Worm (Caenorhabditis elegans) whole organism, L2 larva: ENCODE measurements around the gene E02H4.7.

Experiments used
- C34F6.9 ChIP-seq: fragments of 150-350 bp; optimal IDR thresholded peaks from 2 replicates; lab custom pipeline; 2014; ENCODE audit warnings: missing biosample characterization, missing genetic modification characterization
- F13H6.1 ChIP-seq: sonication (generic microtip); optimal IDR thresholded peaks from 2 replicates; lab custom pipeline; 2016; ENCODE audit warnings: missing genetic modification characterization, missing compliant biosample characterization
- R02D3.7 ChIP-seq: fragments of 150-350 bp; optimal IDR thresholded peaks from 2 replicates; lab custom pipeline; 2014; ENCODE audit warnings: missing biosample characterization, missing genetic modification characterization
- Y55F3AM.14 ChIP-seq: fragments of 200-800 bp; sonication (Bioruptor generic); optimal IDR thresholded peaks from 2 replicates; lab custom pipeline; 2018; ENCODE audit warnings: mild to moderate bottlenecking, missing genetic modification characterization, missing compliant biosample characterization
- ZK546.5 ChIP-seq: sonication (generic microtip); optimal IDR thresholded peaks from 2 replicates; lab custom pipeline; 2017; ENCODE audit warnings: missing biosample characterization, missing genetic modification characterization
- alr-1 ChIP-seq: fragments of 150-350 bp; optimal IDR thresholded peaks from 2 replicates; lab custom pipeline; 2014; ENCODE audit warnings: missing biosample characterization, missing genetic modification characterization
- aly-2 ChIP-seq: fragments of 150-350 bp; optimal IDR thresholded peaks from 2 replicates; lab custom pipeline; 2014; ENCODE audit warnings: missing biosample characterization, missing genetic modification characterization
- ama-1 ChIP-seq: fragments of 150-350 bp; optimal IDR thresholded peaks from 2 replicates; lab custom pipeline; 2018; ENCODE audit warnings: inconsistent platforms
- blmp-1 ChIP-seq: sonication (generic microtip); optimal IDR thresholded peaks from 2 replicates; lab custom pipeline; 2017; ENCODE audit warnings: missing genetic modification characterization, mild to moderate bottlenecking, missing compliant biosample characterization, antibody characterized with exemption, moderate library complexity; ENCODE audit not compliant: insufficient read depth
- ceh-82 ChIP-seq: fragments of 150-350 bp; optimal IDR thresholded peaks from 2 replicates; lab custom pipeline; 2014; ENCODE audit warnings: missing biosample characterization, missing genetic modification characterization
- crh-2 ChIP-seq: sonication (generic microtip); optimal IDR thresholded peaks from 2 replicates; lab custom pipeline; 2017; ENCODE audit warnings: missing biosample characterization, missing genetic modification characterization
- dmd-4 ChIP-seq: sonication (generic microtip); optimal IDR thresholded peaks from 2 replicates; lab custom pipeline; 2017; ENCODE audit warnings: missing biosample characterization, missing genetic modification characterization
- egl-27 ChIP-seq: sonication (generic microtip); optimal IDR thresholded peaks from 3 replicates; lab custom pipeline; 2017; ENCODE audit warnings: missing biosample characterization, missing genetic modification reagents, missing genetic modification characterization
- elt-1 ChIP-seq: fragments of 150-350 bp; optimal IDR thresholded peaks from 2 replicates; lab custom pipeline; 2014; ENCODE audit warnings: missing biosample characterization, missing genetic modification characterization
- fos-1 ChIP-seq: fragments of 150-350 bp; optimal IDR thresholded peaks from 2 replicates; lab custom pipeline; 2014; ENCODE audit warnings: missing biosample characterization, missing genetic modification characterization
- gmeb-1 ChIP-seq: fragments of 150-350 bp; optimal IDR thresholded peaks from 2 replicates; lab custom pipeline; 2014; ENCODE audit warnings: missing biosample characterization, missing genetic modification characterization
- lin-11 ChIP-seq: fragments of 150-350 bp; sonication (generic microtip); optimal IDR thresholded peaks from 2 replicates; lab custom pipeline; 2014; ENCODE audit warnings: missing biosample characterization, missing genetic modification characterization, inconsistent platforms, mixed read lengths
- lin-13 ChIP-seq: fragments of 150-350 bp; optimal IDR thresholded peaks from 2 replicates; lab custom pipeline; 2014; ENCODE audit warnings: missing biosample characterization, missing genetic modification reagents, missing genetic modification characterization
- lin-39 ChIP-seq: fragments of 150-350 bp; optimal IDR thresholded peaks from 2 replicates; lab custom pipeline; 2014; ENCODE audit warnings: missing biosample characterization, missing genetic modification reagents, missing genetic modification characterization
- lsy-2 ChIP-seq, 2 experiments: fragments of 150-350 bp in 1 of 2; sonication (generic microtip) in 1 of 2; optimal IDR thresholded peaks; 2 replicates each; lab custom pipeline; 2014 to 2017; ENCODE audit warnings: missing biosample characterization in 2 of 2, missing genetic modification characterization in 2 of 2
- mbf-1 ChIP-seq: sonication (generic microtip); optimal IDR thresholded peaks from 2 replicates; lab custom pipeline; 2017; ENCODE audit warnings: missing biosample characterization, missing genetic modification characterization
- nhr-10 ChIP-seq: sonication (generic microtip); optimal IDR thresholded peaks from 2 replicates; lab custom pipeline; 2017; ENCODE audit warnings: missing biosample characterization, missing genetic modification characterization
- nhr-12 ChIP-seq: fragments of 150-350 bp; optimal IDR thresholded peaks from 2 replicates; lab custom pipeline; 2014; ENCODE audit warnings: missing biosample characterization, missing genetic modification characterization
- nhr-129 ChIP-seq: fragments of 150-350 bp; optimal IDR thresholded peaks from 2 replicates; lab custom pipeline; 2014; ENCODE audit warnings: missing biosample characterization, missing genetic modification characterization
- nhr-21 ChIP-seq: fragments of 150-350 bp; optimal IDR thresholded peaks from 2 replicates; lab custom pipeline; 2014; ENCODE audit warnings: missing biosample characterization, missing genetic modification characterization
- nhr-23 ChIP-seq: fragments of 150-350 bp; optimal IDR thresholded peaks from 2 replicates; lab custom pipeline; 2014; ENCODE audit warnings: missing biosample characterization, missing genetic modification reagents, missing genetic modification characterization
- nhr-237 ChIP-seq: fragments of 150-350 bp; optimal IDR thresholded peaks from 2 replicates; lab custom pipeline; 2014; ENCODE audit warnings: missing biosample characterization, missing genetic modification characterization
- nhr-25 ChIP-seq: fragments of 150-350 bp; sonication (generic microtip); optimal IDR thresholded peaks from 3 replicates; lab custom pipeline; 2014; ENCODE audit warnings: missing biosample characterization, missing genetic modification characterization
- nhr-77 ChIP-seq: fragments of 150-350 bp; optimal IDR thresholded peaks from 2 replicates; lab custom pipeline; 2014; ENCODE audit warnings: missing biosample characterization, missing genetic modification characterization
- peb-1 ChIP-seq: fragments of 150-350 bp; optimal IDR thresholded peaks from 2 replicates; lab custom pipeline; 2014; ENCODE audit warnings: missing biosample characterization, missing genetic modification characterization
- sem-4 ChIP-seq: fragments of 150-350 bp; optimal IDR thresholded peaks from 2 replicates; lab custom pipeline; 2014; ENCODE audit warnings: missing biosample characterization, missing genetic modification reagents, missing genetic modification characterization
- skn-1 ChIP-seq: sonication (generic microtip); optimal IDR thresholded peaks from 2 replicates; lab custom pipeline; 2017; ENCODE audit warnings: missing biosample characterization, missing genetic modification characterization
- sma-9 ChIP-seq, 2 experiments: fragments of 150-350 bp in 1 of 2; sonication (generic microtip) in 1 of 2; optimal IDR thresholded peaks; 2 replicates each; lab custom pipeline; 2014 to 2016; ENCODE audit warnings: missing genetic modification characterization in 2 of 2, mild to moderate bottlenecking in 1 of 2, missing biosample characterization in 1 of 2, missing compliant biosample characterization in 1 of 2, missing genetic modification reagents in 1 of 2, moderate library complexity in 1 of 2
- snpc-4 ChIP-seq: fragments of 150-350 bp; optimal IDR thresholded peaks from 2 replicates; lab custom pipeline; 2014; ENCODE audit warnings: missing biosample characterization, missing genetic modification characterization
- unc-39 ChIP-seq: fragments of 150-350 bp; optimal IDR thresholded peaks from 2 replicates; lab custom pipeline; 2014; ENCODE audit warnings: missing biosample characterization, missing genetic modification characterization
- unc-55 ChIP-seq: fragments of 150-350 bp; sonication (generic microtip); optimal IDR thresholded peaks from 3 replicates; lab custom pipeline; 2014; ENCODE audit warnings: missing biosample characterization, missing genetic modification reagents, missing genetic modification characterization
- unc-62 ChIP-seq: fragments of 150-350 bp; optimal IDR thresholded peaks from 2 replicates; lab custom pipeline; 2014; ENCODE audit warnings: missing biosample characterization, missing genetic modification reagents, missing genetic modification characterization
- zag-1 ChIP-seq: fragments of 150-350 bp; optimal IDR thresholded peaks from 2 replicates; lab custom pipeline; 2014; ENCODE audit warnings: missing biosample characterization, missing genetic modification characterization
- ztf-1 ChIP-seq: fragments of 200-800 bp; sonication (Bioruptor generic); conservative IDR thresholded peaks from 2 replicates; pipeline ENCODE4 v1.3.6; 2022; ENCODE audit warnings: missing genetic modification characterization, missing compliant biosample characterization
- ztf-11 ChIP-seq: sonication (generic microtip); optimal IDR thresholded peaks from 2 replicates; lab custom pipeline; 2017; ENCODE audit warnings: missing biosample characterization, missing genetic modification characterization
- ztf-4 ChIP-seq: fragments of 150-350 bp; optimal IDR thresholded peaks from 2 replicates; lab custom pipeline; 2014; ENCODE audit warnings: missing biosample characterization, missing genetic modification characterization

The E02H4.7 gene

DNA sequence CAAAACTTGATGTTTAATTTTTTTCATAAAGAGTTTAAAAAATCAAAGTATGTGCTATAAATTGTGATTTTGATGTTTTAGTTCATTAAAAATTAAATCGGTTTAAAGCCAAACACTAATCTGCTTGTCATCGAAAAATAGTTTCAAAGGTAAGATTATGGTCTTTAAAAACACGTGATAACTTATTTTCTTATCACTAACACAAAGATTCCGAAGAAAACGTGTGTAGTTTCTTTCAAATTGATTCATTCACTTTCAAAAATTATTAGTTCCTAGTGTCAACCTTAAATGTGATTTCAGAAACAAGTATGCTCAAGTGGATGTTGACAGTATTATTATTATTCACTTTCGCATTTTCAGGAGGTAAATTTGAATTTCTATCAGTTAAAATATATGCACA is at the start of gene E02H4.7:
E02H4.7 (plus strand) TSS at position 301 of the 400 bp plus-strand sequence.
- no peak for TF ChIP-seq unc-39 (tag; lab: Kevin White, UChicago)
- no peak for TF ChIP-seq C34F6.9 (tag; lab: Kevin White, UChicago)
- TF ChIP-seq unc-62 = no peak
- TF ChIP-seq unc-55 = no peak
- TF ChIP-seq, all 48 proteins: peak for 0

DNA sequence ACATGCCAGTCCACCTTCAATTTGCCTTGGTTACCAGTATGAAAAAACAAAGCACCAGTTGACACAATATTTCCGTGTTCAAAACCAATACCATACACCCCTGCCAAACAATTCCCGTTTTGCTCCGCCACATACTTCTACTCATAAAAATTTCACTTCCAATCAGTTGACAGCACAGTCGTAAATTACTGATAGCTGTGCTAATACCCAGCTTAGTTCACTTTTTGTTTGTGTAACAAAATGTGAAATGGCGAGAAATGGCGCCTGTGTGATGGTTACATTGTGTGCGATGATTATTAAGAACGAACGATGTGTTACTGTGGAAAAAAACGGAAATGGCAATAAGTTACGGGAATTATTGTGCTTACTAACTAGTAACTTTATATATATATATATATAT is 49.8 kb upstream of the E02H4.7 start:
- TF ChIP-seq fos-1 (peak; percentile 67), snpc-4 (no peak)
- TF ChIP-seq, all 48 proteins: peak for 1

DNA sequence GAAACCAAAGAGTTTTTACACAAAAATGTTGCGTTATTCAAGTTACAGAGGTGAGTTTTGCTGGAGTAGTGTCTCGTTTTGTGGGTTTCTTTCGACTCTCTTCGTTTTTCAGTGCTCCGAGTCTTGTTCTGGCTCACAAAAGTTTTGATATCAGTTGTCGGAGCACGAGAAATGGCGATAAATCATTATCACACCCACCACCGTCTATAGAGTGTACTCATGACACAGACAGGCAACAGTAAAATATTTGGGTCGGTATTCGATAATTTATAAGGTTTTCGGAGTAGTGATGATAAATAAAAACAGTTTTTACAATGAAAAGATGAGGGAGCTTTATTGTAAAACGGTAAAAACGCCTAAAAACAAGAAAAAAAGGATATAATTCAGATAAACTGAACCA is 48.1 kb upstream of the E02H4.7 start, which contains the start of gene ceh-37:
ceh-37 (minus strand) TSS at position 59 of the 400 bp plus-strand sequence.
- TF ChIP-seq unc-62 (no peak), lsy-2 (tag; optimal IDR thresholded peaks at IDR 0.05; lab: Kevin White, UChicago) (no peak), egl-27 (tag; lab: Kevin White, UChicago) (no peak), crh-2 (tag; lab: Kevin White, UChicago) (peak; percentile 37), fos-1 (peak; percentile 60), F13H6.1 (no peak)
- TF ChIP-seq, all 48 proteins: peak for 2

DNA sequence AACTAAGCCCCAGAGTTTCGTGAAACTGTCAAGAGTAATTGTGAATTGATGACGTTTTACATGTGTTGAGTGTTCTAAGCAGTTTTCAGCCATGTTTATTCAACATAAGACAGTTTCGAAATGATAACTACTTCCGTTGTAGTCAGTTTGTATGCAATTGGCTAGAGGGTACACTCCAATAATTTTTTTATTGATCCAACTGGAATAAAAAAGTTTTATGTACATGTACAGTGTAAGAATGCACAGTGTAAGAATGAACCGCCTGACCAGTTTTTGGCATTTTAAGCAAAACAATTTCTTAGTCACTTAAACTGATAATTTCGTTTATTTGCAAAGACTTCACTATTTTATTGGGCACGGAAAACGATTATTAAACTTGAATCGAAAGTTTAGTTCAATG is 42.8 kb upstream of the E02H4.7 start:
- TF ChIP-seq fos-1 (peak; percentile 17), nhr-10 (tag; lab: Kevin White, UChicago) (no peak)

DNA sequence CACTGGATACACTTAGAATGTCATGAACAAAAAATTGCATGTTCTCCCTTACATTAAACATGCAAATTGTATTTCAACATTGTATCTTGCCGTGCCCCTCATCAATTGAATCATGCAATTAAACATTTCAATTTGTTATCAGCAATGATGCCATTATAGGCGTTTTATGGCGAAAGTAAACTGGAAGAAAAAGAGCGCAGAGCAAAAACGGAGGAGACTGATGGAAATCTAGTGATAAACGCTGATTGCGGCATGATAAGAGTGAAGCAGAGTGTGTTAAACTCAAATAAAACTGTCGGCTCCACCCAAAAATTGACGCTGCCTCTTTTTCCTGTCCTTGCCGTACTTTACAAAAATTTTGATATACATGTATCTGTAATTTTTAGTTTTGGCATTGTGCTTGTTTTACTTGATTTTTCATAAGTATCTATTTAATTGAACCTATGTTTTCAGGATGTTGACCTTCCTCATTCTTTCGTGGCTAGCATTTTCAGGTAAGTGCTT is 41.5 kb upstream of the E02H4.7 start, which contains the start of gene K06G5.1:
K06G5.1 (plus strand) TSS at position 454 of the 504 bp plus-strand sequence.
- TF ChIP-seq lin-13 (GFP tag; lab: Kevin White, UChicago) = no peak
- TF ChIP-seq nhr-25 (tag; lab: Kevin White, UChicago) = no peak
- TF ChIP-seq peb-1 (tag; lab: Kevin White, UChicago) = no peak
- TF ChIP-seq sem-4 = no peak
- no peak for TF ChIP-seq nhr-237 (tag; lab: Kevin White, UChicago)
- TF ChIP-seq alr-1 = no peak
- TF ChIP-seq sma-9 (GFP tag; optimal IDR thresholded peaks at IDR 0.05; lab: Kevin White, UChicago) = peak; percentile 60
- TF ChIP-seq sma-9 (tag; optimal IDR thresholded peaks at IDR 0.05; lab: Kevin White, UChicago) = no peak
- no peak for TF ChIP-seq snpc-4
- no peak for TF ChIP-seq nhr-21 (tag; lab: Kevin White, UChicago)
- TF ChIP-seq ztf-1 (GFP tag; lab: Robert Waterston, UW) = no peak
- TF ChIP-seq ceh-82 = no peak
- no peak for TF ChIP-seq zag-1 (tag; lab: Kevin White, UChicago)
- no peak for TF ChIP-seq unc-39 (tag; lab: Kevin White, UChicago)
- TF ChIP-seq skn-1 (tag; lab: Kevin White, UChicago) = peak; percentile 25
- peak; percentile 35 for TF ChIP-seq gmeb-1 (tag; lab: Kevin White, UChicago)
- no peak for TF ChIP-seq R02D3.7 (tag; lab: Kevin White, UChicago)
- TF ChIP-seq crh-2 (tag; lab: Kevin White, UChicago) = peak; percentile 71
- TF ChIP-seq fos-1 = peak; percentile 99
- no peak for TF ChIP-seq lsy-2 (tag; optimal IDR thresholded peaks at IDR 0.05; lab: Kevin White, UChicago)
- no peak for TF ChIP-seq Y55F3AM.14
- no peak for TF ChIP-seq nhr-23 (tag; lab: Kevin White, UChicago)
- no peak for TF ChIP-seq dmd-4
- no peak for TF ChIP-seq ztf-4 (tag; lab: Kevin White, UChicago)
- no peak for TF ChIP-seq nhr-129 (tag; lab: Kevin White, UChicago)
- TF ChIP-seq lin-11 (tag; lab: Kevin White, UChicago) = no peak
- no peak for TF ChIP-seq mbf-1 (tag; lab: Kevin White, UChicago)
- TF ChIP-seq aly-2 (tag; lab: Kevin White, UChicago) = no peak
- TF ChIP-seq F13H6.1 = peak; percentile 21

DNA sequence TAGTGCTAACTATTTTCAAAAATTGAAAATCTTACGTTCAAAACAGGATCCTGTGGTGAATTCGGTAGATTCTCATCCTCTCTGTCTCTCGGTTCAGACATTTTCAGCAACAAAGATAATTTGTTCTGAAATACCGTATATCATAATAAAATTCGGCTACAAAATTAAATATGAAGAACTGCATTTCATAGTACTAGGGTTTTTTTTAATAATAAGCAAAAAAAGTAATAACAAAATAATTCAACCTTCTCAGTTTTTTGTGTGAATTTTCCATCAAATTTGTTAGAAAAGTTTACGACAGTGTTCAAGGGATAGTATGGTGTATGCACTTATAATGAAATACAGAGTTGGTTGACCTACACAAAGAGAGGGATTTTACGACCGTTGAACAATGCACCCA is 32.9 kb upstream of the E02H4.7 start, which contains the start of gene K06G5.3:
K06G5.3 (minus strand) TSS at position 101 of the 400 bp plus-strand sequence.
- TF ChIP-seq blmp-1 (no peak), nhr-77 (tag; lab: Kevin White, UChicago) (no peak), nhr-25 (tag; lab: Kevin White, UChicago) (no peak), aly-2 (tag; lab: Kevin White, UChicago) (no peak), ZK546.5 (tag; lab: Kevin White, UChicago) (no peak), egl-27 (tag; lab: Kevin White, UChicago) (no peak), F13H6.1 (no peak), unc-62 (no peak), ama-1 (no peak), nhr-237 (tag; lab: Kevin White, UChicago) (no peak), nhr-129 (tag; lab: Kevin White, UChicago) (no peak), elt-1 (tag; lab: Kevin White, UChicago) (no peak), peb-1 (tag; lab: Kevin White, UChicago) (no peak), alr-1 (no peak), lin-39 (tag; lab: Kevin White, UChicago) (no peak), crh-2 (tag; lab: Kevin White, UChicago) (no peak), sma-9 (GFP tag; optimal IDR thresholded peaks at IDR 0.05; lab: Kevin White, UChicago) (no peak), sma-9 (tag; optimal IDR thresholded peaks at IDR 0.05; lab: Kevin White, UChicago) (no peak), ztf-11 (tag; lab: Kevin White, UChicago) (no peak), nhr-12 (tag; lab: Kevin White, UChicago) (no peak), unc-39 (tag; lab: Kevin White, UChicago) (no peak)
